Worm (Caenorhabditis elegans) whole organism, L3 larva: ENCODE measurements around the gene B0496.6.

Experiments used
- egl-5 ChIP-seq: fragments of 150-350 bp; optimal IDR thresholded peaks from 2 replicates; lab custom pipeline; 2017; ENCODE audit warnings: missing biosample characterization, missing genetic modification reagents, missing genetic modification characterization, inconsistent platforms
- ztf-4 ChIP-seq: fragments of 150-350 bp; optimal IDR thresholded peaks from 2 replicates; lab custom pipeline; 2014; ENCODE audit warnings: missing biosample characterization, missing genetic modification characterization

- TF ChIP-seq egl-5 (tag; lab: Kevin White, UChicago), result no peak
- TF ChIP-seq ztf-4 (tag; lab: Kevin White, UChicago), result no peak
Measured at ce11 chrIV:7418818-7419217, at the start of gene B0496.6.
